Comparison of ENCODE assay signal across 7 worm cellular contexts in the genomic region with DNA sequence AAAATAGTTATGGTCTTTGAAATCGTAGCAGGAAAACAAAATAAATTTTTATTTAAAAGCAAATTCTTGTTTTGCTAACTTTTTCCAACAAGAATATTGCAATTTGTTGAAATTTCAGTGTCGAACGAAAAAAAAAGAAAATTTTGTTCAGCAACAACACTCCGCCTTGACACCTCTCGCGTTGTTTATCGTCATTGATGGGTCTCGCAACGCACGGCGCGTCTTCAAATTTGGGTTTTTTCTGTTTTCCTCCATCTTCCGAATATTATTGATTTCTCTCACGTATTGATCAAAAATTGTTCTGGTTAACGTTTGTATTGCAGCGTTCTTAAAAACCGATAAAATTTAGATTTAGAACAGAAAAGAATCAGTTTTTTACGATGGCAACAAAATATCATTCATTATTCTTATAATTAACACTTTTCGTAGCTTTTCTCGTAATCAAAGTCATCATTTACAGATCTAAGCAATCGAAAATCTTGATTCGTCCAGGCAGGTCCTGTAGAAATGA.
TF ChIP-seq lines count a peak whose summit lies in the region.

A gene (plus strand): TSS at position 461 of the 511 bp plus-strand sequence.

TF ChIP-seq in whole organism, L1 larva, 84 proteins besides CTCF, POLR2A, EP300 and RAD21 (continues in another document):
- TF ChIP-seq pqm-1 (tag; optimal IDR thresholded peaks at IDR 0.05; lab: Kevin White, UChicago) (no peak), elt-2 (tag; optimal IDR thresholded peaks at IDR 0.05; lab: Kevin White, UChicago) (no peak), nhr-77 (tag; optimal IDR thresholded peaks at IDR 0.05; lab: Kevin White, UChicago) (no peak), fos-1 (tag; optimal IDR thresholded peaks at IDR 0.05; lab: Kevin White, UChicago) (no peak), ceh-8 (GFP tag; optimal IDR thresholded peaks at IDR 0.05; lab: Kevin White, UChicago) (no peak), unc-30 (tag; optimal IDR thresholded peaks at IDR 0.05; lab: Kevin White, UChicago) (no peak), skn-1 (tag; optimal IDR thresholded peaks at IDR 0.05; lab: Kevin White, UChicago) (peak; percentile 26), lin-13 (GFP tag; optimal IDR thresholded peaks at IDR 0.05; lab: Kevin White, UChicago) (peak; percentile 23), tbx-2 (tag; optimal IDR thresholded peaks at IDR 0.05; lab: Kevin White, UChicago) (peak; percentile 34), mab-9 (GFP tag; IDR thresholded peaks at IDR 0.05; lab: Robert Waterston, UW) (no peak), ztf-4 (tag; optimal IDR thresholded peaks at IDR 0.05; lab: Kevin White, UChicago) (no peak), fkh-8 (tag; optimal IDR thresholded peaks at IDR 0.05; lab: Kevin White, UChicago) (no peak), tlp-1 (tag; optimal IDR thresholded peaks at IDR 0.05; lab: Kevin White, UChicago) (no peak)

TF ChIP-seq in whole organism, L2 larva, 48 proteins besides CTCF, POLR2A, EP300 and RAD21 (continues in another document):
- TF ChIP-seq C34F6.9 (tag; optimal IDR thresholded peaks at IDR 0.05; lab: Kevin White, UChicago) (peak; percentile 60), egl-27 (tag; optimal IDR thresholded peaks at IDR 0.05; lab: Kevin White, UChicago) (no peak), peb-1 (tag; optimal IDR thresholded peaks at IDR 0.05; lab: Kevin White, UChicago) (no peak), unc-55 (GFP tag; optimal IDR thresholded peaks at IDR 0.05; lab: Kevin White, UChicago) (no peak), lin-13 (GFP tag; optimal IDR thresholded peaks at IDR 0.05; lab: Kevin White, UChicago) (peak; percentile 9), alr-1 (tag; optimal IDR thresholded peaks at IDR 0.05; lab: Kevin White, UChicago) (no peak), lsy-2 (tag; optimal IDR thresholded peaks at IDR 0.05; lab: Kevin White, UChicago) (peak in 1 of 2 experiments; percentile 68), ama-1 (optimal IDR thresholded peaks at IDR 0.05; lab: Kevin White, UChicago) (no peak), nhr-129 (tag; optimal IDR thresholded peaks at IDR 0.05; lab: Kevin White, UChicago) (peak; percentile 35), elt-1 (tag; optimal IDR thresholded peaks at IDR 0.05; lab: Kevin White, UChicago) (no peak), nhr-23 (tag; optimal IDR thresholded peaks at IDR 0.05; lab: Kevin White, UChicago) (no peak), fos-1 (tag; optimal IDR thresholded peaks at IDR 0.05; lab: Kevin White, UChicago) (no peak), R02D3.7 (tag; optimal IDR thresholded peaks at IDR 0.05; lab: Kevin White, UChicago) (no peak)

TF ChIP-seq in whole organism, L3 larva, 47 proteins besides CTCF, POLR2A, EP300 and RAD21 (continues in another document):
- TF ChIP-seq eor-1 (tag; optimal IDR thresholded peaks at IDR 0.05; lab: Kevin White, UChicago) (no peak), jun-1 (tag; optimal IDR thresholded peaks at IDR 0.05; lab: Kevin White, UChicago) (no peak), nhr-12 (tag; optimal IDR thresholded peaks at IDR 0.05; lab: Kevin White, UChicago) (no peak), unc-62 (GFP tag; optimal IDR thresholded peaks at IDR 0.05; lab: Kevin White, UChicago) (no peak), pqm-1 (tag; optimal IDR thresholded peaks at IDR 0.05; lab: Kevin White, UChicago) (no peak), fkh-2 (tag; optimal IDR thresholded peaks at IDR 0.05; lab: Kevin White, UChicago) (no peak), nfya-1 (tag; optimal IDR thresholded peaks at IDR 0.05; lab: Kevin White, UChicago; ENCODE audit: insufficient read depth) (peak; percentile 62), nhr-43 (tag; optimal IDR thresholded peaks at IDR 0.05; lab: Kevin White, UChicago; ENCODE audit: poor library complexity, severe bottlenecking) (no peak), elt-1 (tag; optimal IDR thresholded peaks at IDR 0.05; lab: Kevin White, UChicago) (no peak), nhr-25 (tag; optimal IDR thresholded peaks at IDR 0.05; lab: Kevin White, UChicago) (peak; percentile 47), elt-3 (tag; optimal IDR thresholded peaks at IDR 0.05; lab: Kevin White, UChicago) (no peak), mdl-1 (tag; optimal IDR thresholded peaks at IDR 0.05; lab: Kevin White, UChicago) (no peak), mml-1 (tag; optimal IDR thresholded peaks at IDR 0.05; lab: Kevin White, UChicago) (no peak)

TF ChIP-seq in whole organism, L4 larva, 104 proteins besides CTCF, POLR2A, EP300 and RAD21 (continues in another document):
- no peak for TF ChIP-seq lin-1 (GFP tag; IDR thresholded peaks at IDR 0.05; lab: Robert Waterston, UW)
- no peak for TF ChIP-seq snpc-1.2 (GFP tag; IDR thresholded peaks at IDR 0.05; lab: Robert Waterston, UW)
- no peak for TF ChIP-seq daf-16 (GFP tag; optimal IDR thresholded peaks at IDR 0.05; lab: Kevin White, UChicago)
- TF ChIP-seq daf-16 (tag; optimal IDR thresholded peaks at IDR 0.05; lab: Kevin White, UChicago), result peak; percentile 43
- peak; percentile 22 for TF ChIP-seq nhr-6 (tag; optimal IDR thresholded peaks at IDR 0.05; lab: Kevin White, UChicago)
- no peak for TF ChIP-seq unc-62 (GFP tag; optimal IDR thresholded peaks at IDR 0.05 in 1 of 2; lab: Kevin White, UChicago)
- no peak for TF ChIP-seq unc-62 (tag; optimal IDR thresholded peaks at IDR 0.05; lab: Kevin White, UChicago)
- TF ChIP-seq pha-4 (GFP tag; IDR thresholded peaks at IDR 0.05; lab: Robert Waterston, UW), result no peak
- no peak for TF ChIP-seq pha-4 (tag; optimal IDR thresholded peaks at IDR 0.05; lab: Kevin White, UChicago)
- 0 out of 2 replicates have a peak, but pooled peaks have one; percentile 24 for TF ChIP-seq lin-38 (GFP tag; IDR thresholded peaks at IDR 0.05; lab: Robert Waterston, UW)
- TF ChIP-seq zfp-2 (tag; optimal IDR thresholded peaks at IDR 0.05; lab: Kevin White, UChicago), result no peak
- peak; percentile 21 for TF ChIP-seq ztf-7 (tag; optimal IDR thresholded peaks at IDR 0.05; lab: Kevin White, UChicago)
- no peak for TF ChIP-seq lin-29 (GFP tag; IDR thresholded peaks at IDR 0.05; lab: Robert Waterston, UW)

TF ChIP-seq in whole organism, late embryonic, 69 proteins besides CTCF, POLR2A, EP300 and RAD21:
- no peak for TF ChIP-seq C08G9.2 (tag; optimal IDR thresholded peaks at IDR 0.05; lab: Kevin White, UChicago)
- TF ChIP-seq ceh-48 (tag; optimal IDR thresholded peaks at IDR 0.05; lab: Kevin White, UChicago), result peak; percentile 50
- no peak for TF ChIP-seq che-1 (tag; optimal IDR thresholded peaks at IDR 0.05; lab: Kevin White, UChicago)
- peak; percentile 18 for TF ChIP-seq nfya-1 (tag; optimal IDR thresholded peaks at IDR 0.05; lab: Kevin White, UChicago)
- TF ChIP-seq ahr-1 (tag; optimal IDR thresholded peaks at IDR 0.05; lab: Kevin White, UChicago), result no peak
- TF ChIP-seq fax-1 (tag; optimal IDR thresholded peaks at IDR 0.05; lab: Kevin White, UChicago), result no peak
- TF ChIP-seq mec-3 (tag; optimal IDR thresholded peaks at IDR 0.05; lab: Kevin White, UChicago; ENCODE audit: borderline replicate concordance), result no peak

TF ChIP-seq in whole organism, mixed stage, embryonic, 35 proteins besides CTCF, POLR2A, EP300 and RAD21:
- TF ChIP-seq ces-1 (GFP tag; optimal IDR thresholded peaks at IDR 0.05; lab: Kevin White, UChicago) (no peak), bed-3 (GFP tag; optimal IDR thresholded peaks at IDR 0.05; lab: Kevin White, UChicago) (no peak), ham-2 (GFP tag; optimal IDR thresholded peaks at IDR 0.05; lab: Kevin White, UChicago) (no peak), nhr-2 (tag; optimal IDR thresholded peaks at IDR 0.05; lab: Kevin White, UChicago) (no peak), pha-4 (tag; optimal IDR thresholded peaks at IDR 0.05; lab: Kevin White, UChicago) (no peak), M03D4.4 (tag; optimal IDR thresholded peaks at IDR 0.05; lab: Kevin White, UChicago) (no peak), ztf-11 (tag; optimal IDR thresholded peaks at IDR 0.05; lab: Kevin White, UChicago) (no peak), lsy-2 (tag; optimal IDR thresholded peaks at IDR 0.05; lab: Kevin White, UChicago) (peak; percentile 24), mab-5 (tag; optimal IDR thresholded peaks at IDR 0.05; lab: Kevin White, UChicago) (no peak), lin-13 (tag; optimal IDR thresholded peaks at IDR 0.05; lab: Kevin White, UChicago) (no peak), mep-1 (tag; optimal IDR thresholded peaks at IDR 0.05; lab: Kevin White, UChicago) (peak; percentile 71), nhr-237 (tag; optimal IDR thresholded peaks at IDR 0.05; lab: Kevin White, UChicago) (no peak)

TF ChIP-seq in whole organism, young adult, 124 proteins besides CTCF, POLR2A, EP300 and RAD21:
- TF ChIP-seq hlh-12 (tag; optimal IDR thresholded peaks at IDR 0.05; lab: Kevin White, UChicago) (no peak), unc-62 (GFP tag; optimal IDR thresholded peaks at IDR 0.05; lab: Kevin White, UChicago) (no peak), lin-54 (GFP tag; optimal IDR thresholded peaks at IDR 0.05; lab: Kevin White, UChicago) (peak; percentile 30), sea-2 (GFP tag; IDR thresholded peaks at IDR 0.05; lab: Robert Waterston, UW) (no peak), fkh-3 (tag; optimal IDR thresholded peaks at IDR 0.05; lab: Kevin White, UChicago) (no peak), lin-35 (GFP tag; optimal IDR thresholded peaks at IDR 0.05; lab: Kevin White, UChicago) (peak in 1 of 3 experiments; percentile 59), attf-3 (GFP tag; conservative IDR thresholded peaks at IDR 0.05; lab: Robert Waterston, UW) (peak; percentile 92), dpl-1 (GFP tag; optimal IDR thresholded peaks at IDR 0.05; lab: Kevin White, UChicago) (peak; percentile 26), efl-1 (GFP tag; optimal IDR thresholded peaks at IDR 0.05; lab: Kevin White, UChicago) (peak; percentile 39)
